Fruit fly (Drosophila melanogaster): Measurements from ENCODE around the gene CG14186.

DNA sequence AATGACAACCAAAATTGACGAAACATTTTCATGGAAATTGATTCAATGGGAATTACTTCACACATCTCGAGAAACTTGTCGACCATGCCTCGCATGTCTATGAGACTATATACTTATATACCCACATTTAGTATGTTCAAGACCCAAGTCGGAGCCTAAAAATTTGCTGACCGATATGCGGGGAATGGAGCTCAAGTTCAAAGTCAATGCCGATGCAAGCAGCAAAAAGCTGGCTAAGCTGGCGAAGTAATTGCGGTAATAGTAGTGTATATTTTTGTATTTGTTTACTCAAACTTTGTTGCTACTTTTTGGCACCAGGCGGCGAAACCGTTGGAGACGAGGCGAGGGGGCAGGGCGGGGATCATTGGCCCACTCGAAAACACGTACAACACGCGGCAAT lies 19.4 kb upstream of the CG14186 start:
- peak; percentile 12 for TF ChIP-seq kay (GFP tag; ENCODE audit: borderline replicate concordance)
- TF ChIP-seq CG7101 (tag; optimal IDR thresholded peaks at IDR 0.05) = no peak
- no peak for TF ChIP-seq Mnt (GFP tag; optimal IDR thresholded peaks at IDR 0.05)
